Worm (Caenorhabditis elegans): ENCODE measurements around the gene F19H8.2.

DNA sequence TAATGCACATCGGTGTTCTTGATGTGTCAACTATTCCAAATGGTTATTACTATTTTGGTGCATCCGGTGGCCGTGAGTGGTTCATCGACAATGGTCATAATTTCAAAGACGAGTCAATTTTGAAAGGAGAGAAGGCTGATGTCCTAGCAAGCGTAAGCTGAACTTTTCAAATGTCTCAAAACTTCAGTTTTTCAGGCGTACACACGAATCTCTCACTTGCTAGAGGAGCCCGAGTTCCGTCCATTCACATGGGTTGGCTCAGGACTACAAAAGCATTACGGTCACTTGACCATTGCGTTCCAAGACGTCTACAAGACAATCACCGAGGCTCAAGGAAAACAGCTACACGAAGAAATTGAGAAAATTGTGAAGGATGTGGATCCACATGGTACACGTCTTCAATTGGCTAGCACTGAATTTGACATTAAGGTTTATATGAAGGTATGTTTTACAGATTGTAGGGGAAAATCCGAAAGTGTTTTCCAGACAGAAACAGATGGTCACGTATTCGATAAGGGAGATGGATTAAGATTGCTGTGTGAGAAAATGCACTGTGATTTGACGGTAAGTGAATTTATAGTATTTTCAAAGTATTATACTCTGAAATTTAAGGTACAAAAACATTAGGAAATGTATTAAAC, 3.7 kb upstream of the F19H8.2 start:
- TF ChIP-seq C16A3.4 (tag; optimal IDR thresholded peaks at IDR 0.05): no peak
- no peak for TF ChIP-seq fkh-10 (GFP tag; optimal IDR thresholded peaks at IDR 0.05)
- no peak for TF ChIP-seq sox-4 (tag; optimal IDR thresholded peaks at IDR 0.05)
- TF ChIP-seq skn-1 (tag; optimal IDR thresholded peaks at IDR 0.05): no peak
- TF ChIP-seq unc-62 (GFP tag; optimal IDR thresholded peaks at IDR 0.05): no peak
- no peak for TF ChIP-seq nhr-11 (tag; optimal IDR thresholded peaks at IDR 0.05)
- TF ChIP-seq lin-13 (GFP tag; optimal IDR thresholded peaks at IDR 0.05): no peak

All from whole organism, L1 larva.